Fruit fly (Drosophila melanogaster) whole organism, embryonic: ENCODE data around the gene IFT54.

Experiments
- CG11504 ChIP-seq: fragments of 200-800 bp; sonication (Bioruptor generic); optimal IDR thresholded peaks from 3 replicates; lab custom pipeline; 2019; ENCODE audit warnings: missing biosample characterization, mild to moderate bottlenecking, missing genetic modification characterization, moderate library complexity
- CG14667 ChIP-seq: fragments of 200-800 bp; sonication (Bioruptor generic); IDR thresholded peaks from 2 replicates; pipeline ENCODE4 v1.3.6; 2022; ENCODE audit warnings: missing biosample characterization, missing genetic modification characterization
- CG15011 ChIP-seq: fragments of 200-800 bp; sonication (Bioruptor generic); optimal IDR thresholded peaks from 3 replicates; lab custom pipeline; 2018; ENCODE audit warnings: missing biosample characterization, mild to moderate bottlenecking, missing genetic modification characterization
- CG1602 ChIP-seq: fragments of 200-800 bp; sonication (Bioruptor generic); optimal IDR thresholded peaks from 3 replicates; lab custom pipeline; 2016; ENCODE audit warnings: missing biosample characterization, missing genetic modification characterization
- CG17385 ChIP-seq: fragments of 200-800 bp; sonication (Bioruptor generic); optimal IDR thresholded peaks from 3 replicates; lab custom pipeline; 2018; ENCODE audit warnings: missing biosample characterization, mild to moderate bottlenecking, missing genetic modification characterization
- CG18599 ChIP-seq: fragments of 200-800 bp; sonication (Bioruptor generic); optimal IDR thresholded peaks from 3 replicates; lab custom pipeline; 2017; ENCODE audit warnings: missing biosample characterization, missing genetic modification characterization, mild to moderate bottlenecking, moderate library complexity, missing genetic modification reagents
- CG18764 ChIP-seq: fragments of 200-800 bp; sonication (Bioruptor generic); optimal IDR thresholded peaks from 3 replicates; lab custom pipeline; 2016; ENCODE audit warnings: missing biosample characterization, missing genetic modification characterization
- CG2129 ChIP-seq: fragments of 200-800 bp; sonication (Bioruptor generic); IDR thresholded peaks from 2 replicates; pipeline ENCODE4 v1.3.6; 2022; ENCODE audit warnings: missing biosample characterization, missing genetic modification characterization; ENCODE audit not compliant: partially characterized antibody
- CG2202 ChIP-seq: fragments of 200-800 bp; sonication (Bioruptor generic); optimal IDR thresholded peaks from 2 replicates; lab custom pipeline; 2018; ENCODE audit warnings: missing biosample characterization, mild to moderate bottlenecking, missing genetic modification characterization
- CG31365 ChIP-seq: fragments of 200-800 bp; sonication (Bioruptor generic); optimal IDR thresholded peaks from 2 replicates; lab custom pipeline; 2018; ENCODE audit warnings: missing biosample characterization, mild to moderate bottlenecking, missing genetic modification characterization
- CG32767 ChIP-seq: fragments of 200-800 bp; sonication (Bioruptor generic); IDR thresholded peaks from 2 replicates; pipeline ENCODE4 v1.3.6; 2022; ENCODE audit warnings: missing biosample characterization, missing genetic modification characterization
- CG32772 ChIP-seq: fragments of 200-800 bp; sonication (Bioruptor generic); IDR thresholded peaks from 2 replicates; pipeline ENCODE4 v1.3.6; 2022; ENCODE audit warnings: missing biosample characterization, missing genetic modification characterization
- CG3838 ChIP-seq: fragments of 200-800 bp; sonication (Bioruptor generic); optimal IDR thresholded peaks from 3 replicates; lab custom pipeline; 2016; ENCODE audit warnings: missing biosample characterization, missing genetic modification characterization
- CG3995 ChIP-seq: fragments of 200-800 bp; sonication (Bioruptor generic); optimal IDR thresholded peaks from 3 replicates; lab custom pipeline; 2016; ENCODE audit warnings: missing biosample characterization, missing genetic modification characterization
- CG4404 ChIP-seq: fragments of 200-800 bp; sonication (Bioruptor generic); IDR thresholded peaks from 2 replicates; pipeline ENCODE4 v1.3.6; 2022; ENCODE audit warnings: missing biosample characterization, missing genetic modification characterization
- CG5245 ChIP-seq: fragments of 200-800 bp; sonication (Bioruptor generic); optimal IDR thresholded peaks from 3 replicates; lab custom pipeline; 2016; ENCODE audit warnings: missing biosample characterization, missing genetic modification characterization
- CG6654 ChIP-seq: fragments of 200-800 bp; sonication (Bioruptor generic); optimal IDR thresholded peaks from 2 replicates; lab custom pipeline; 2017; ENCODE audit warnings: missing biosample characterization, mild to moderate bottlenecking, missing genetic modification characterization
- CG6765 ChIP-seq: fragments of 200-800 bp; sonication (Bioruptor generic); optimal IDR thresholded peaks from 3 replicates; lab custom pipeline; 2017; ENCODE audit warnings: missing biosample characterization, mild to moderate bottlenecking, missing genetic modification characterization
- CG7928 ChIP-seq: fragments of 200-800 bp; sonication (Bioruptor generic); optimal IDR thresholded peaks from 2 replicates; lab custom pipeline; 2017; ENCODE audit warnings: missing biosample characterization, mild to moderate bottlenecking, missing genetic modification characterization
- CG8388 ChIP-seq: fragments of 200-800 bp; sonication (Bioruptor generic); optimal IDR thresholded peaks from 2 replicates; lab custom pipeline; 2019; ENCODE audit warnings: missing biosample characterization, mild to moderate bottlenecking, missing genetic modification characterization, moderate library complexity
- Camta ChIP-seq: fragments of 200-800 bp; sonication (Bioruptor generic); optimal IDR thresholded peaks from 2 replicates; lab custom pipeline; 2016; ENCODE audit warnings: missing biosample characterization, missing genetic modification characterization
- D ChIP-seq, 2 experiments: fragments of 200-800 bp in 1 of 2; fragments of >200 bp in 1 of 2; sonication (Bioruptor generic) in 1 of 2; optimal IDR thresholded peaks; 2 replicates in 1 of 2; 3 replicates in 1 of 2; lab custom pipeline; 2017; ENCODE audit warnings: mild to moderate bottlenecking in 1 of 2, missing biosample characterization in 1 of 2, missing genetic modification characterization in 1 of 2, missing genetic modification reagents in 1 of 2
- Dek ChIP-seq: fragments of 200-800 bp; sonication (Bioruptor generic); optimal IDR thresholded peaks from 3 replicates; lab custom pipeline; 2019; ENCODE audit warnings: missing biosample characterization, mild to moderate bottlenecking, missing genetic modification characterization, moderate library complexity
- HLHmδ ChIP-seq: fragments of 200-800 bp; sonication (Bioruptor generic); optimal IDR thresholded peaks from 2 replicates; lab custom pipeline; 2018; ENCODE audit warnings: missing biosample characterization, mild to moderate bottlenecking, missing genetic modification characterization, moderate library complexity
- Hr3 ChIP-seq: fragments of 200-800 bp; sonication (Bioruptor generic); optimal IDR thresholded peaks from 3 replicates; lab custom pipeline; 2016; ENCODE audit warnings: missing biosample characterization, missing genetic modification characterization
- Hr51 ChIP-seq, 2 experiments: fragments of 200-800 bp; sonication (Bioruptor generic); optimal IDR thresholded peaks; 2 replicates in 1 of 2; 3 replicates in 1 of 2; lab custom pipeline; 2016 to 2018; ENCODE audit warnings: missing biosample characterization in 2 of 2, missing genetic modification characterization in 2 of 2, mild to moderate bottlenecking in 1 of 2, moderate library complexity in 1 of 2
- MBD-R2 ChIP-seq: fragments of 200-800 bp; sonication (Bioruptor generic); IDR thresholded peaks from 2 replicates; pipeline ENCODE4 v1.3.6; 2022; ENCODE audit warnings: missing biosample characterization, missing genetic modification characterization
- Mrtf ChIP-seq: fragments of 200-800 bp; sonication (Bioruptor generic); IDR thresholded peaks from 3 replicates; pipeline ENCODE4 v1.3.6; 2022; ENCODE audit warnings: missing biosample characterization, missing genetic modification characterization
- NFAT ChIP-seq: fragments of 200-800 bp; sonication (Bioruptor generic); IDR thresholded peaks from 2 replicates; pipeline ENCODE4 v1.3.6; 2022; ENCODE audit warnings: missing biosample characterization, missing genetic modification characterization
- Nf-YA ChIP-seq: fragments of 200-800 bp; sonication (Bioruptor generic); IDR thresholded peaks from 2 replicates; pipeline ENCODE4 v1.3.6; 2022; ENCODE audit warnings: missing biosample characterization, missing genetic modification characterization
- Side ChIP-seq: fragments of 200-800 bp; sonication (Bioruptor generic); optimal IDR thresholded peaks from 2 replicates; lab custom pipeline; 2016; ENCODE audit warnings: missing biosample characterization, missing genetic modification characterization
- Sox100B ChIP-seq: fragments of 200-800 bp; sonication (Bioruptor generic); optimal IDR thresholded peaks from 3 replicates; lab custom pipeline; 2018; ENCODE audit warnings: missing biosample characterization, mild to moderate bottlenecking, missing genetic modification characterization
- Stat92E ChIP-seq, 3 experiments: fragments of >200 bp in 2 of 3; fragments of 200-800 bp in 1 of 3; sonication (Bioruptor generic) in 1 of 3; optimal IDR thresholded peaks; 2 replicates each; lab custom pipeline; 2017 to 2019; ENCODE audit warnings: missing biosample characterization in 3 of 3, missing genetic modification characterization in 3 of 3, mild to moderate bottlenecking in 1 of 3, moderate library complexity in 1 of 3
- Vsx1 ChIP-seq: fragments of 200-800 bp; sonication (Bioruptor generic); optimal IDR thresholded peaks from 2 replicates; lab custom pipeline; 2017; ENCODE audit warnings: missing biosample characterization, mild to moderate bottlenecking, missing genetic modification characterization, missing genetic modification reagents
- ato ChIP-seq: fragments of 200-800 bp; sonication (Bioruptor generic); IDR thresholded peaks from 2 replicates; pipeline ENCODE4 v1.3.6; 2022; ENCODE audit warnings: missing biosample characterization, missing genetic modification characterization; ENCODE audit not compliant: partially characterized antibody
- cas ChIP-seq: fragments of 200-800 bp; sonication (Bioruptor generic); IDR thresholded peaks from 2 replicates; pipeline ENCODE4 v1.3.6; 2022; ENCODE audit warnings: missing biosample characterization, missing genetic modification characterization
- fd3F ChIP-seq: fragments of 200-800 bp; sonication (Bioruptor generic); optimal IDR thresholded peaks from 2 replicates; lab custom pipeline; 2018; ENCODE audit warnings: missing biosample characterization, mild to moderate bottlenecking, missing genetic modification characterization, moderate library complexity
- hb ChIP-seq: fragments of 200-800 bp; sonication (Bioruptor generic); IDR thresholded peaks from 3 replicates; pipeline ENCODE4 v1.3.6; 2022; ENCODE audit warnings: missing biosample characterization, missing genetic modification characterization; ENCODE audit not compliant: partially characterized antibody
- hbn ChIP-seq: fragments of 200-800 bp; sonication (Bioruptor generic); IDR thresholded peaks from 2 replicates; pipeline ENCODE4 v1.3.6; 2022; ENCODE audit warnings: missing biosample characterization, missing genetic modification characterization; ENCODE audit not compliant: partially characterized antibody
- kah ChIP-seq: fragments of 200-800 bp; sonication (Bioruptor generic); optimal IDR thresholded peaks from 2 replicates; lab custom pipeline; 2018; ENCODE audit warnings: missing biosample characterization, mild to moderate bottlenecking, missing genetic modification characterization
- prd ChIP-seq, 3 experiments: fragments of >200 bp in 2 of 3; fragments of 200-800 bp in 1 of 3; sonication (Bioruptor generic) in 1 of 3; optimal IDR thresholded peaks in 2 of 3; IDR thresholded peaks in 1 of 3; 2 replicates in 2 of 3; 3 replicates in 1 of 3; pipeline versions ENCODE4 v1.3.6 to Lab custom; 2017 to 2022; ENCODE audit warnings: missing biosample characterization in 1 of 3, missing genetic modification characterization in 1 of 3
- repo ChIP-seq: fragments of 200-800 bp; sonication (Bioruptor generic); optimal IDR thresholded peaks from 2 replicates; lab custom pipeline; 2016; ENCODE audit warnings: missing biosample characterization, missing genetic modification characterization
- row ChIP-seq: fragments of 200-800 bp; sonication (Bioruptor generic); IDR thresholded peaks from 3 replicates; pipeline ENCODE4 v1.3.6; 2022; ENCODE audit warnings: missing biosample characterization, missing genetic modification characterization
- sd ChIP-seq: fragments of 200-800 bp; sonication (Bioruptor generic); optimal IDR thresholded peaks from 3 replicates; lab custom pipeline; 2018; ENCODE audit warnings: missing biosample characterization, mild to moderate bottlenecking, missing genetic modification characterization, moderate library complexity
- sob ChIP-seq: fragments of 200-800 bp; sonication (Bioruptor generic); IDR thresholded peaks from 2 replicates; pipeline ENCODE4 v1.3.6; 2022; ENCODE audit warnings: missing biosample characterization, missing genetic modification characterization
- trh ChIP-seq: fragments of 200-800 bp; sonication (Bioruptor generic); optimal IDR thresholded peaks from 2 replicates; lab custom pipeline; 2016; ENCODE audit warnings: missing biosample characterization, missing genetic modification characterization
- vnd ChIP-seq: fragments of 200-800 bp; sonication (Bioruptor generic); IDR thresholded peaks from 3 replicates; pipeline ENCODE4 v1.3.6; 2022; ENCODE audit warnings: missing biosample characterization, missing genetic modification characterization; ENCODE audit not compliant: partially characterized antibody
- yki ChIP-seq: fragments of >200 bp; optimal IDR thresholded peaks from 3 replicates; lab custom pipeline; 2018

The IFT54 gene

DNA sequence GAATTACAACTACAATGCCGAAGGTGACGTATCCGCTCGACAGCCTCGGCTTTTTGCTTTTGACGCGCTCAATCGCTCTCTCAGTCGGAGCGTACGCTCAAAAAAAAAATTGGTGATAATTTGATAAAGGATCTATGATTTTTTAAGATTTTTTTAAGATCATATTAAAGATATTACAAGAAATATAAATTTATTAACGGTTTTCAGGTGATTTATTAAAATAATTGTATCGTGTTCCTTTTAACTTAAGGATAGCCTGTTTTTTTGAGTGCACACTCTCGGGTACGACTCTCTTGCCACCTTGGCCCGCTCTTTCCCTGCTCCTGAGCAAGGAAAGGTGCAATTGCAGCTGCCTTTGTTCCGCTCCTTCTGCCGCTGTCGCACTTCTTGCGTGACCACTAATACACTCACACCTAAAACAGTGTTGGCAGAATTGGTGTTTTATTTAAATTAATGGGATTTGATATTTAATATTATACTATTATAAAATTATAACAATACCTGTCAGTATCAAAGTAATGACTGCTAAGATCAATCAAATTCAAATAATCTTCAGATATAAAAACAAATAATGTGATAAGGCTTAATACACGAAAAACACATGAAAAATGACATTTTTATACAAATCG is 24.2 kb upstream of the IFT54 start (continued):
- no peak for TF ChIP-seq repo (GFP tag; lab: Kevin White, UChicago)
- TF ChIP-seq Side = no peak
- TF ChIP-seq CG6654 = no peak
- peak; percentile 40; the same call in 1 of the 2 replicates for TF ChIP-seq NFAT (GFP tag; lab: Robert Waterston, UW)
- peak; percentile 58 for TF ChIP-seq Hr3 (GFP tag; lab: Kevin White, UChicago)
- no peak for TF ChIP-seq Sox100B (GFP tag; lab: Kevin White, UChicago)
- TF ChIP-seq CG18599 = peak; percentile 92
- TF ChIP-seq HLHmδ = no peak
- TF ChIP-seq CG7928 (GFP tag; lab: Kevin White, UChicago) = no peak
- peak; percentile 16 for TF ChIP-seq CG11504 (tag; lab: Kevin White, UChicago)
- peak; percentile 78 for TF ChIP-seq CG2202 (tag; lab: Kevin White, UChicago)
- TF ChIP-seq CG2129 (GFP tag; lab: Robert Waterston, UW) = no peak
- peak; percentile 72 for TF ChIP-seq CG14667 (GFP tag; lab: Robert Waterston, UW)
- TF ChIP-seq MBD-R2 (GFP tag; lab: Robert Waterston, UW) = peak; percentile 30; the same call in 1 of the 2 replicates
- no peak for TF ChIP-seq Vsx1 (GFP tag; lab: Kevin White, UChicago)
- peak; percentile 67; the same call in 1 of the 2 replicates for TF ChIP-seq Nf-YA (GFP tag; lab: Robert Waterston, UW)
- peak in 1 of 2 experiments; percentile 79 for TF ChIP-seq Hr51 (GFP tag; optimal IDR thresholded peaks at IDR 0.05; lab: Kevin White, UChicago)
- TF ChIP-seq CG17385 (GFP tag; lab: Kevin White, UChicago) = peak; percentile 78
- peak; percentile 72 for TF ChIP-seq CG8388 (GFP tag; lab: Kevin White, UChicago)
- TF ChIP-seq CG5245 (GFP tag; lab: Kevin White, UChicago) = peak; percentile 47
- TF ChIP-seq CG32767 (GFP tag; lab: Robert Waterston, UW) = peak; percentile 79
- TF ChIP-seq CG3995 (GFP tag; lab: Kevin White, UChicago) = no peak
- TF ChIP-seq CG32772 (GFP tag; lab: Robert Waterston, UW) = peak; percentile 70
- no peak for TF ChIP-seq Stat92E (GFP tag; optimal IDR thresholded peaks at IDR 0.05; lab: Kevin White, UChicago)
- TF ChIP-seq fd3F (GFP tag; lab: Kevin White, UChicago) = no peak
- TF ChIP-seq cas = 0 out of 2 replicates have a peak, but pooled peaks have one; percentile 20
- peak; percentile 7 for TF ChIP-seq Camta (GFP tag; lab: Kevin White, UChicago)
- no peak for TF ChIP-seq yki
- TF ChIP-seq ato (GFP tag; lab: Robert Waterston, UW) = no peak
- TF ChIP-seq sd (tag; lab: Kevin White, UChicago) = no peak
- TF ChIP-seq CG31365 (tag; lab: Kevin White, UChicago) = peak; percentile 14
- TF ChIP-seq CG1602 (GFP tag; lab: Kevin White, UChicago) = peak; percentile 75
- peak; percentile 19 for TF ChIP-seq CG18764 (GFP tag; lab: Kevin White, UChicago)
- no peak for TF ChIP-seq hb
- TF ChIP-seq hbn (GFP tag; lab: Robert Waterston, UW) = no peak
- peak; percentile 43 for TF ChIP-seq kah (GFP tag; lab: Kevin White, UChicago)
- TF ChIP-seq trh = peak; percentile 49
- TF ChIP-seq CG6765 = peak; percentile 53
- TF ChIP-seq Dek (tag; lab: Kevin White, UChicago) = peak; percentile 67
- TF ChIP-seq CG4404 (GFP tag; lab: Robert Waterston, UW) = peak; percentile 93
- peak; percentile 31 for TF ChIP-seq CG3838
- TF ChIP-seq Mrtf (GFP tag; lab: Robert Waterston, UW) = peak; percentile 66; the same call in 2 of the 3 replicates
- TF ChIP-seq sob (GFP tag; lab: Robert Waterston, UW) = peak; percentile 84
- TF ChIP-seq prd (optimal IDR thresholded peaks at IDR 0.05; lab: Kevin White, UChicago) = no peak
- peak; percentile 95 for TF ChIP-seq prd (GFP tag; IDR thresholded peaks at IDR 0.05; lab: Robert Waterston, UW)
- no peak for TF ChIP-seq vnd (GFP tag; lab: Robert Waterston, UW)
- no peak for TF ChIP-seq D (optimal IDR thresholded peaks at IDR 0.05; lab: Kevin White, UChicago)
- peak; percentile 82 for TF ChIP-seq D (GFP tag; optimal IDR thresholded peaks at IDR 0.05; lab: Kevin White, UChicago)
- peak; percentile 66 for TF ChIP-seq CG15011 (GFP tag; lab: Kevin White, UChicago)
- peak; percentile 90 for TF ChIP-seq row
